Fruit fly (Drosophila melanogaster) whole organism, pupa: ENCODE measurements around the gene Sfxn2.
A peak's percentile ranks its signal among the peaks of the same experiment; 100 is the strongest.

ENCODE experiments used
- CG10348 ChIP-seq: fragments of 200-800 bp; sonication (Bioruptor generic); IDR thresholded peaks from 2 replicates; pipeline ENCODE4 v1.3.6; 2022; ENCODE audit warnings: missing biosample characterization, missing genetic modification characterization
- CG12605 ChIP-seq: fragments of 200-800 bp; sonication (Bioruptor generic); IDR thresholded peaks from 2 replicates; pipeline ENCODE4 v1.3.6; 2022; ENCODE audit warnings: missing biosample characterization, missing genetic modification characterization
- CG13204 ChIP-seq: fragments of 200-800 bp; sonication (Bioruptor generic); optimal IDR thresholded peaks from 2 replicates; lab custom pipeline; 2018; ENCODE audit warnings: missing biosample characterization, mild to moderate bottlenecking, missing genetic modification characterization, moderate library complexity
- CG14655 ChIP-seq: fragments of 200-800 bp; sonication (Bioruptor generic); optimal IDR thresholded peaks from 3 replicates; lab custom pipeline; 2017; ENCODE audit warnings: mild to moderate bottlenecking, missing biosample characterization, missing genetic modification reagents, missing genetic modification characterization
- CG15710 ChIP-seq: fragments of 200-800 bp; sonication (Bioruptor generic); optimal IDR thresholded peaks from 2 replicates; lab custom pipeline; 2018; ENCODE audit warnings: missing biosample characterization, mild to moderate bottlenecking, missing genetic modification characterization, moderate library complexity
- CG17806 ChIP-seq: fragments of 200-800 bp; sonication (Bioruptor generic); optimal IDR thresholded peaks from 2 replicates; lab custom pipeline; 2018; ENCODE audit warnings: missing biosample characterization, mild to moderate bottlenecking, missing genetic modification characterization, moderate library complexity
- CG32121 ChIP-seq: fragments of 200-800 bp; sonication (Bioruptor generic); IDR thresholded peaks from 2 replicates; pipeline ENCODE4 v1.3.6; 2022; ENCODE audit warnings: missing biosample characterization, missing genetic modification characterization
- CG34367 ChIP-seq: fragments of 200-800 bp; sonication (Bioruptor generic); optimal IDR thresholded peaks from 2 replicates; lab custom pipeline; 2018; ENCODE audit warnings: missing biosample characterization, mild to moderate bottlenecking, missing genetic modification characterization
- CG4496 ChIP-seq: fragments of 200-800 bp; sonication (Bioruptor generic); IDR thresholded peaks from 3 replicates; pipeline ENCODE4 v1.3.6; 2022; ENCODE audit warnings: missing biosample characterization, missing genetic modification characterization
- CG8159 ChIP-seq: fragments of 200-800 bp; sonication (Bioruptor generic); optimal IDR thresholded peaks from 3 replicates; lab custom pipeline; 2018; ENCODE audit warnings: missing biosample characterization, mild to moderate bottlenecking, missing genetic modification characterization, moderate library complexity
- CG8301 ChIP-seq: fragments of 200-800 bp; sonication (Bioruptor generic); optimal IDR thresholded peaks from 2 replicates; lab custom pipeline; 2018; ENCODE audit warnings: missing biosample characterization, mild to moderate bottlenecking, missing genetic modification characterization
- CG9948 ChIP-seq: fragments of 200-800 bp; sonication (Bioruptor generic); optimal IDR thresholded peaks from 2 replicates; lab custom pipeline; 2018; ENCODE audit warnings: missing biosample characterization, mild to moderate bottlenecking, missing genetic modification characterization, moderate library complexity
- D1 ChIP-seq: fragments of 200-800 bp; sonication (Bioruptor generic); optimal IDR thresholded peaks from 2 replicates; lab custom pipeline; 2018; ENCODE audit warnings: missing biosample characterization, mild to moderate bottlenecking, missing genetic modification characterization, moderate library complexity
- EcR ChIP-seq: fragments of 200-800 bp; sonication (Bioruptor generic); optimal IDR thresholded peaks from 3 replicates; lab custom pipeline; 2019; ENCODE audit warnings: missing biosample characterization, missing genetic modification characterization, mild to moderate bottlenecking, moderate library complexity, missing genetic modification reagents
- Ets98B ChIP-seq: fragments of 200-800 bp; sonication (Bioruptor generic); IDR thresholded peaks from 2 replicates; pipeline ENCODE4 v1.3.6; 2022; ENCODE audit warnings: missing biosample characterization, missing genetic modification characterization
- Pif1A ChIP-seq: fragments of 200-800 bp; sonication (Bioruptor generic); optimal IDR thresholded peaks from 3 replicates; lab custom pipeline; 2016; ENCODE audit warnings: missing biosample characterization, missing genetic modification characterization
- Pif1B ChIP-seq: fragments of 200-800 bp; sonication (Bioruptor generic); optimal IDR thresholded peaks from 3 replicates; lab custom pipeline; 2016; ENCODE audit warnings: missing biosample characterization, missing genetic modification characterization
- Snoo ChIP-seq: fragments of 200-800 bp; sonication (Bioruptor generic); optimal IDR thresholded peaks from 3 replicates; lab custom pipeline; 2017; ENCODE audit warnings: missing biosample characterization, mild to moderate bottlenecking, missing genetic modification characterization, inconsistent platforms
- fd96Ca ChIP-seq: fragments of 200-800 bp; sonication (Bioruptor generic); IDR thresholded peaks from 3 replicates; pipeline ENCODE4 v1.3.6; 2022; ENCODE audit warnings: missing biosample characterization, missing genetic modification characterization
- gl ChIP-seq: fragments of 200-800 bp; sonication (Bioruptor generic); optimal IDR thresholded peaks from 2 replicates; lab custom pipeline; 2018; ENCODE audit warnings: missing biosample characterization, mild to moderate bottlenecking, missing genetic modification characterization
- rn ChIP-seq: fragments of 200-800 bp; sonication (Bioruptor generic); IDR thresholded peaks from 2 replicates; pipeline ENCODE4 v1.3.6; 2022; ENCODE audit warnings: missing biosample characterization, missing genetic modification characterization

The Sfxn2 gene

DNA sequence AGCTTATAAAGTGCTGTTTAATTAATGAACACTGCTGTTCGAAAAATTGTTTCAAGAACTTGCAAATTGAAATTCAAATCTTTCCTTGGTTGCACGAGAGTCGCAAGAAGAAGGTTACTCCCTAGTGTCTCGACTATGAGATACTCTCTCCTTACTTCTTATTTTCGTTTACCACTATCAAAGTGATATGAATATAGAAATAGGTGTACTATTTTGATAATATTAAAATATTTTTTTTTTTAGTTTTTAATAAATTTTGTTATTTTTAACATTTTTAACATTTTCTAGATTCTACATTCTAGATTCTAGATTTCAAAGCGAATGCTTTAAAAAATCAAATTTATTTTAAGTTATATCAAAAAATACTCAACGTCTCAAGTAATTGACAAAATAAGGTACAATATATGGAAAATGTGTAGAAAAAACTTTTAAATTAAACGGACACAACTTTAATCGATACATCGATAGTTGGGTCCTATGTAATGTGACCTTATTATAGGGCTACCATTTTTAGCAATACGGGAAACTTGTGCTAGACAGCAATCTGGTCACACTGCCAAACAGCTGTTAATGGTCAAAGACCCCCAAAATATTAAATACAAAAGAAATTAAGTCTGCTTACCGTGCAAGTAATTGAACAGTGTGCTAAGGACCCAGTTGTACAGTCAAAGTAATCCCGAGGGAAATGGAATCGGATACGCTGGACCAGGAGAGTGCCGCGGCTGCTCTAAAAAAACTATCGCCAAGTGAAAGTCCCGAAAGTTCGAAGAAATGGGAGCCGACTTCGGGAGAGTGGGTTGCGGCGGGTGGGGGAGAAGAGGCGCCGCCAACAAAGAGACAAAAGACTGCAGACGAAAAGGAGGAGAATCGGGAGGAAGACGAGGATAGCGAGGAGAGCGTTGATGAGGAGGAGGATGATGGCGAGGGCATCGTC lies 29.4 kb downstream of the Sfxn2 start, which contains the start of gene MESR6:
MESR6 (plus strand) TSS at position 546 of the 934 bp plus-strand sequence.
- no peak for TF ChIP-seq CG13204
- no peak for TF ChIP-seq gl
- no peak for TF ChIP-seq CG14655 (GFP tag; lab: Kevin White, UChicago)
- peak; percentile 51 for TF ChIP-seq D1 (tag; lab: Kevin White, UChicago)
- TF ChIP-seq CG15710, result no peak
- TF ChIP-seq Pif1A, result no peak
- peak; percentile 100 for TF ChIP-seq EcR (GFP tag; lab: Kevin White, UChicago)
- TF ChIP-seq CG17806, result peak; percentile 17
- TF ChIP-seq, all 21 proteins: peak for 3

DNA sequence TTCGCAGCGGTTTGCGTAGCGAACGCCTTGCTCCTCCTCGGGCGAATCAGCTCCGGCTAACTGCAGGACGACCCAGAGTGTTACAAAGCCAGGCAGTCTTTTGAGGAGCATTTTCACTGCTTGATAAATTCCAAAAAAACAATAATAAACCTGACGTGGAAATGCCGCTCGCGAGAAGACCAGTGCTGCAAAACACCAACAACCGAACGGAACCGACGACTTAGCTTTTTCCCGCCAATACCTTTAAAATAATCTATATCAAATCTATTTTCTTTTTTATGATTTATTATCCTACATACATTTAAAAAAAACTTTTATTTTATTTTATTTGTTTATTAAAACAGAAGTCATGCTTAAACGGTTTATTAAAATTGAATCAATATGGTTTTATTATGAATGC lies 33.1 kb downstream of the Sfxn2 start, which contains the start of gene CNPYb:
CNPYb (minus strand) TSS at position 186 of the 400 bp plus-strand sequence.
- TF ChIP-seq CG13204, result no peak
- TF ChIP-seq D1 (tag; lab: Kevin White, UChicago), result peak; percentile 6
- no peak for TF ChIP-seq CG34367 (tag; lab: Kevin White, UChicago)
- TF ChIP-seq Pif1B (GFP tag; lab: Kevin White, UChicago), result peak; percentile 1
- TF ChIP-seq CG4496 (GFP tag; lab: Robert Waterston, UW), result no peak

DNA sequence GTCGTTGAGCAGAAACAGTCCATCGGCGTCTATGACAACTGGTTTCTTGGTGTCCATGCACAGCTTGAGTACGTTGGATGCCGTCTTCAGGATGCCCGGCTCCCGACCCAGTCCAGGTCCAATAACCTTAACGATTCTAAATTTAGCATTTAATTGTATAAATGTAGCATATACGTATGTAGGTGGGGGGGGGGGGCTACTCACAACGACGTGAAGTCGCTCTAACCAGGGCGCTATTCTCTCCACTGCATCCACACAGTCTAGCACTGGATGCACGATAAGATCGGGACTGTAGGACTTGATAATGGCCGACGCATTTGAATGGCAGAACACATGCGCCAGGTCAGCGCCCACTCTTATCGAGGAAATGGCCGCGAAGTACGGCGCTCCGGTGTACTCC lies 34.1 kb downstream of the Sfxn2 start:
- no peak for TF ChIP-seq Snoo (tag; lab: Kevin White, UChicago)
- TF ChIP-seq EcR (GFP tag; lab: Kevin White, UChicago), result peak; percentile 41
- TF ChIP-seq CG8301 (tag; lab: Kevin White, UChicago), result no peak
- TF ChIP-seq CG15710, result no peak
- no peak for TF ChIP-seq CG17806
- TF ChIP-seq CG34367 (tag; lab: Kevin White, UChicago), result no peak
- TF ChIP-seq rn (GFP tag; lab: Robert Waterston, UW), result no peak
- no peak for TF ChIP-seq Pif1A

DNA sequence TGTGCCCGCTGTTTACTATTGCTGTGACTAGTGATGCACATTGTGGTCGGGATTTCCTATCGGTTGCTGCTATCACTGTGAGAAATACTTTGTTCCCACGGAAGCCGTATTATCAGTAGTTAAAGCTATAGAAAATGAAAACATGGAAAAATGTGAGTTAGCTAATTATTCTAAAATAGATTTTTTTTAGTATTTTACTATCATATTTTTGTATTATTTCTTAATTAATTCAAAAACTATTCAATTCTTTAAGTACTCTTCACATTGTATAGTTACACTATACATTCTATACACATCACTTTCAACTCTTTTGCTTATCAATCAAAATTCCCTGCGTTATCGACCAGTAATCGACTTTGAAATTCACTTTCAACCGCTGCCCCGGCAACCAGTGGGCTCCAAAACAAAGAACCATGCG lies 34.7 kb downstream of the Sfxn2 start, which contains the start of the genes Naxd and CG14079:
Naxd (minus strand) TSS at position 45 of the 418 bp plus-strand sequence.
CG14079 (plus strand) TSS at position 335 of the 418 bp plus-strand sequence.
- TF ChIP-seq CG4496 (GFP tag; lab: Robert Waterston, UW), result peak; percentile 86
- peak; percentile 42; the same call in 1 of the 2 replicates for TF ChIP-seq CG10348 (GFP tag; lab: Robert Waterston, UW)
- TF ChIP-seq CG32121 (GFP tag; lab: Robert Waterston, UW), result peak; percentile 77
- TF ChIP-seq CG12605, result peak; percentile 64
- no peak for TF ChIP-seq Pif1A
- TF ChIP-seq EcR (GFP tag; lab: Kevin White, UChicago), result no peak
- peak; percentile 73 for TF ChIP-seq CG8301 (tag; lab: Kevin White, UChicago)
- TF ChIP-seq CG13204, result no peak
- TF ChIP-seq CG15710, result peak; percentile 83
- peak; percentile 69 for TF ChIP-seq CG9948 (tag; lab: Kevin White, UChicago)
- TF ChIP-seq gl, result peak; percentile 18
- no peak for TF ChIP-seq D1 (tag; lab: Kevin White, UChicago)
- peak; percentile 83 for TF ChIP-seq CG14655 (GFP tag; lab: Kevin White, UChicago)
- peak; percentile 71 for TF ChIP-seq CG8159 (tag; lab: Kevin White, UChicago)
- peak; percentile 61 for TF ChIP-seq Snoo (tag; lab: Kevin White, UChicago)
- TF ChIP-seq CG17806, result peak; percentile 85
- TF ChIP-seq Pif1B (GFP tag; lab: Kevin White, UChicago), result peak; percentile 70
- no peak; the same call in 2 of the 3 replicates for TF ChIP-seq fd96Ca (GFP tag; lab: Robert Waterston, UW)
- peak; percentile 64 for TF ChIP-seq CG34367 (tag; lab: Kevin White, UChicago)
- TF ChIP-seq rn (GFP tag; lab: Robert Waterston, UW), result peak; percentile 54
- peak; percentile 75 for TF ChIP-seq Ets98B (GFP tag; lab: Robert Waterston, UW)
- TF ChIP-seq, all 21 proteins: peak for 16

DNA sequence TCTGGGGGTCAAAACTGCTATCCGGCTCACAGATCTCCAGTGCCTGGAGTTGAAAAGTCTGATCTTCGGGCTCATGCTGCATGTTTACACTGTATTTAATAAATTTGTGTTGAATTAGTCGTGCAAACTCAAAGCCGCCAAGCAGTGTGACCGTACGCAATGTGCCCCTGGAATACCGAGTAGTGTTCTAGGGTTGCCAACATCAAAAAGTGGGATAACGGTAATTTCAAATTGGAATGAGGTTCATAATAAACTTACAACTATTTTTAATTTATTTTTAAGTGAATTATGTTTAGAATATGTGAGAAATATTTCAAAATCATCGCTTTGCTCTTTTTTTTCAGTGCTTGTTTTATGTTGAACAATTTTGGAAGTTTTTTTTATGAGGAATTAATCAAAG lies 37.2 kb downstream of the Sfxn2 start, which contains the start of gene Gem2:
Gem2 (minus strand) TSS at position 176 of the 400 bp plus-strand sequence.
- no peak for TF ChIP-seq gl
- peak; percentile 88 for TF ChIP-seq D1 (tag; lab: Kevin White, UChicago)
- no peak for TF ChIP-seq Ets98B (GFP tag; lab: Robert Waterston, UW)
